Fruit fly (Drosophila melanogaster) whole organism, prepupa: ENCODE measurements around the gene btn.

Source experiments
- Blimp-1 ChIP-seq: fragments of 200-800 bp; sonication (Bioruptor generic); optimal IDR thresholded peaks from 3 replicates; lab custom pipeline; 2017; ENCODE audit warnings: missing biosample characterization, missing genetic modification characterization, mild to moderate bottlenecking, moderate library complexity, missing genetic modification reagents
- CG10631 ChIP-seq: fragments of 200-800 bp; sonication (Bioruptor generic); optimal IDR thresholded peaks from 2 replicates; lab custom pipeline; 2016; ENCODE audit warnings: missing biosample characterization, missing genetic modification characterization
- CG10669 ChIP-seq: fragments of 200-800 bp; sonication (Bioruptor generic); optimal IDR thresholded peaks from 3 replicates; lab custom pipeline; 2018; ENCODE audit warnings: missing biosample characterization, mild to moderate bottlenecking, missing genetic modification characterization, moderate library complexity
- CG11294 ChIP-seq: fragments of 200-800 bp; sonication (Bioruptor generic); IDR thresholded peaks from 2 replicates; pipeline ENCODE4 v1.3.6; 2022; ENCODE audit warnings: missing biosample characterization, missing genetic modification characterization
- CG11762 ChIP-seq: fragments of 200-800 bp; sonication (Bioruptor generic); optimal IDR thresholded peaks from 3 replicates; lab custom pipeline; 2016; ENCODE audit warnings: missing biosample characterization, missing genetic modification characterization; ENCODE audit not compliant: insufficient read depth
- CG15336 ChIP-seq: fragments of 200-800 bp; sonication (Bioruptor generic); IDR thresholded peaks from 2 replicates; pipeline ENCODE4 v1.3.6; 2022; ENCODE audit warnings: missing biosample characterization, missing genetic modification characterization
- CG1621 ChIP-seq: fragments of 200-800 bp; sonication (Bioruptor generic); optimal IDR thresholded peaks from 3 replicates; lab custom pipeline; 2018; ENCODE audit warnings: missing biosample characterization, mild to moderate bottlenecking, missing genetic modification characterization
- CG16779 ChIP-seq: fragments of 200-800 bp; sonication (Bioruptor generic); optimal IDR thresholded peaks from 3 replicates; lab custom pipeline; 2017; ENCODE audit warnings: missing biosample characterization, mild to moderate bottlenecking, missing genetic modification characterization
- CG3032 ChIP-seq: fragments of 200-800 bp; optimal IDR thresholded peaks from 2 replicates; lab custom pipeline; 2019; ENCODE audit warnings: missing biosample characterization, mild to moderate bottlenecking, missing genetic modification characterization, moderate library complexity
- CG31627 ChIP-seq: fragments of 200-800 bp; sonication (Bioruptor generic); optimal IDR thresholded peaks from 3 replicates; lab custom pipeline; 2016; ENCODE audit warnings: missing biosample characterization, missing genetic modification characterization
- CG32006 ChIP-seq: fragments of 200-800 bp; sonication (Bioruptor generic); optimal IDR thresholded peaks from 3 replicates; lab custom pipeline; 2017; ENCODE audit warnings: missing biosample characterization, mild to moderate bottlenecking, missing genetic modification characterization
- CG34406 ChIP-seq: fragments of 200-800 bp; sonication (Bioruptor generic); optimal IDR thresholded peaks from 3 replicates; lab custom pipeline; 2016; ENCODE audit warnings: missing biosample characterization, missing genetic modification characterization
- CG3919 ChIP-seq: fragments of 200-800 bp; sonication (Bioruptor generic); optimal IDR thresholded peaks from 3 replicates; lab custom pipeline; 2016; ENCODE audit warnings: missing biosample characterization, missing genetic modification characterization
- CG4318 ChIP-seq: fragments of 200-800 bp; sonication (Bioruptor generic); optimal IDR thresholded peaks from 3 replicates; lab custom pipeline; 2017; ENCODE audit warnings: missing biosample characterization, mild to moderate bottlenecking, missing genetic modification characterization
- CG6163 ChIP-seq: fragments of 200-800 bp; sonication (Bioruptor generic); IDR thresholded peaks from 3 replicates; pipeline ENCODE4 v1.3.6; 2022; ENCODE audit warnings: missing biosample characterization, missing genetic modification characterization
- CG6276 ChIP-seq: fragments of 200-800 bp; sonication (Bioruptor generic); optimal IDR thresholded peaks from 2 replicates; lab custom pipeline; 2017; ENCODE audit warnings: missing biosample characterization, mild to moderate bottlenecking, missing genetic modification characterization
- CG6792 ChIP-seq: fragments of 200-800 bp; sonication (Bioruptor generic); optimal IDR thresholded peaks from 3 replicates; lab custom pipeline; 2016; ENCODE audit warnings: missing biosample characterization, missing genetic modification characterization
- CG6808 ChIP-seq: fragments of 200-800 bp; sonication (Bioruptor generic); optimal IDR thresholded peaks from 3 replicates; lab custom pipeline; 2017; ENCODE audit warnings: missing biosample characterization, missing genetic modification characterization, mild to moderate bottlenecking, moderate library complexity, missing genetic modification reagents
- CG7368 ChIP-seq: fragments of 200-800 bp; sonication (Bioruptor generic); optimal IDR thresholded peaks from 3 replicates; lab custom pipeline; 2016; ENCODE audit warnings: missing biosample characterization, missing genetic modification characterization
- CG8119 ChIP-seq: fragments of 200-800 bp; sonication (Bioruptor generic); IDR thresholded peaks from 3 replicates; pipeline ENCODE4 v1.3.6; 2022; ENCODE audit warnings: missing biosample characterization, missing genetic modification characterization
- CG8632 ChIP-seq: fragments of 200-800 bp; sonication (Bioruptor generic); optimal IDR thresholded peaks from 3 replicates; lab custom pipeline; 2016; ENCODE audit warnings: missing biosample characterization, missing genetic modification characterization
- CG9139 ChIP-seq: fragments of 200-800 bp; sonication (Bioruptor generic); optimal IDR thresholded peaks from 3 replicates; lab custom pipeline; 2017; ENCODE audit warnings: missing biosample characterization, mild to moderate bottlenecking, missing genetic modification characterization
- Eip75B ChIP-seq: fragments of 200-800 bp; sonication (Bioruptor generic); optimal IDR thresholded peaks from 3 replicates; lab custom pipeline; 2016; ENCODE audit warnings: missing biosample characterization, missing genetic modification characterization
- Eip93F ChIP-seq: fragments of 200-800 bp; sonication (Bioruptor generic); optimal IDR thresholded peaks from 2 replicates; lab custom pipeline; 2016; ENCODE audit warnings: missing biosample characterization, mild to moderate bottlenecking, missing genetic modification characterization
- Ets96B ChIP-seq: fragments of 200-800 bp; optimal IDR thresholded peaks from 2 replicates; lab custom pipeline; 2019; ENCODE audit warnings: missing biosample characterization, mild to moderate bottlenecking, missing genetic modification characterization, moderate library complexity
- Hr39 ChIP-seq: fragments of 200-800 bp; sonication (Bioruptor generic); optimal IDR thresholded peaks from 2 replicates; lab custom pipeline; 2016; ENCODE audit warnings: missing biosample characterization, missing genetic modification characterization
- Hr4 ChIP-seq: fragments of 200-800 bp; sonication (Bioruptor generic); optimal IDR thresholded peaks from 3 replicates; lab custom pipeline; 2016; ENCODE audit warnings: missing biosample characterization, missing genetic modification characterization
- Lpt ChIP-seq: fragments of 200-800 bp; sonication (Bioruptor generic); optimal IDR thresholded peaks from 3 replicates; lab custom pipeline; 2016; ENCODE audit warnings: missing biosample characterization, missing genetic modification characterization
- Met ChIP-seq: fragments of 200-800 bp; sonication (Bioruptor generic); optimal IDR thresholded peaks from 3 replicates; lab custom pipeline; 2016; ENCODE audit warnings: missing biosample characterization, missing genetic modification characterization
- OdsH ChIP-seq: fragments of 200-800 bp; sonication (Bioruptor generic); optimal IDR thresholded peaks from 3 replicates; lab custom pipeline; 2016; ENCODE audit warnings: missing biosample characterization, missing genetic modification characterization
- Smox ChIP-seq: fragments of 200-800 bp; sonication (Bioruptor generic); optimal IDR thresholded peaks from 3 replicates; lab custom pipeline; 2016; ENCODE audit warnings: missing biosample characterization, missing genetic modification characterization
- Sox102F ChIP-seq: fragments of 200-800 bp; sonication (Bioruptor generic); optimal IDR thresholded peaks from 2 replicates; lab custom pipeline; 2016; ENCODE audit warnings: missing biosample characterization, mild to moderate bottlenecking, missing genetic modification characterization
- Sox14 ChIP-seq: fragments of 200-800 bp; sonication (Bioruptor generic); optimal IDR thresholded peaks from 3 replicates; lab custom pipeline; 2016; ENCODE audit warnings: missing biosample characterization, missing genetic modification characterization
- Sox15 ChIP-seq: fragments of 200-800 bp; sonication (Bioruptor generic); optimal IDR thresholded peaks from 3 replicates; lab custom pipeline; 2016; ENCODE audit warnings: missing biosample characterization, missing genetic modification characterization
- achi ChIP-seq: fragments of 200-800 bp; sonication (Bioruptor generic); optimal IDR thresholded peaks from 3 replicates; lab custom pipeline; 2016; ENCODE audit warnings: missing biosample characterization, missing genetic modification characterization
- cyc ChIP-seq: fragments of 200-800 bp; sonication (Bioruptor generic); optimal IDR thresholded peaks from 3 replicates; lab custom pipeline; 2016; ENCODE audit warnings: missing biosample characterization, missing genetic modification characterization
- dac ChIP-seq: fragments of 200-800 bp; sonication (Bioruptor generic); optimal IDR thresholded peaks from 2 replicates; lab custom pipeline; 2017; ENCODE audit warnings: missing biosample characterization, mild to moderate bottlenecking, missing genetic modification characterization
- eg ChIP-seq: fragments of 200-800 bp; sonication (Bioruptor generic); IDR thresholded peaks from 3 replicates; pipeline ENCODE4 v1.3.6; 2022; ENCODE audit warnings: missing biosample characterization, missing genetic modification characterization
- esn ChIP-seq: fragments of 200-800 bp; sonication (Bioruptor generic); optimal IDR thresholded peaks from 2 replicates; lab custom pipeline; 2016; ENCODE audit warnings: missing biosample characterization, mild to moderate bottlenecking, missing genetic modification characterization, moderate library complexity
- fd59A ChIP-seq: fragments of 200-800 bp; sonication (Bioruptor generic); optimal IDR thresholded peaks from 2 replicates; lab custom pipeline; 2017; ENCODE audit warnings: missing biosample characterization, mild to moderate bottlenecking, missing genetic modification characterization, missing genetic modification reagents
- fd85E ChIP-seq: fragments of 200-800 bp; sonication (Bioruptor generic); optimal IDR thresholded peaks from 3 replicates; lab custom pipeline; 2016; ENCODE audit warnings: missing biosample characterization, missing genetic modification characterization
- fkh ChIP-seq: fragments of 200-800 bp; sonication (Bioruptor generic); optimal IDR thresholded peaks from 3 replicates; lab custom pipeline; 2017; ENCODE audit warnings: missing biosample characterization, mild to moderate bottlenecking, missing genetic modification characterization, moderate library complexity
- pdm3 ChIP-seq: fragments of 200-800 bp; sonication (Bioruptor generic); optimal IDR thresholded peaks from 3 replicates; lab custom pipeline; 2016; ENCODE audit warnings: missing biosample characterization, missing genetic modification characterization
- salr ChIP-seq, 2 experiments: fragments of 200-800 bp; sonication (Bioruptor generic); optimal IDR thresholded peaks; 3 replicates each; lab custom pipeline; 2016 to 2018; ENCODE audit warnings: missing biosample characterization in 2 of 2, missing genetic modification characterization in 2 of 2, mild to moderate bottlenecking in 1 of 2
- spab ChIP-seq: fragments of 200-800 bp; sonication (Bioruptor generic); optimal IDR thresholded peaks from 2 replicates; lab custom pipeline; 2017; ENCODE audit warnings: missing biosample characterization, mild to moderate bottlenecking, missing genetic modification characterization, missing genetic modification reagents
- ss ChIP-seq, 2 experiments: fragments of 200-800 bp; sonication (Bioruptor generic); optimal IDR thresholded peaks; 2 replicates in 1 of 2; 3 replicates in 1 of 2; lab custom pipeline; 2017 to 2018; ENCODE audit warnings: mild to moderate bottlenecking in 2 of 2, missing biosample characterization in 2 of 2, missing genetic modification characterization in 2 of 2, moderate library complexity in 1 of 2
- svp ChIP-seq: fragments of 200-800 bp; sonication (Bioruptor generic); peaks from one replicate; lab custom pipeline; 2016; ENCODE audit warnings: missing biosample characterization, missing genetic modification characterization
- vri ChIP-seq: fragments of 200-800 bp; sonication (Bioruptor generic); optimal IDR thresholded peaks from 3 replicates; lab custom pipeline; 2016; ENCODE audit warnings: missing biosample characterization, mild to moderate bottlenecking, missing genetic modification characterization

btn gene

DNA sequence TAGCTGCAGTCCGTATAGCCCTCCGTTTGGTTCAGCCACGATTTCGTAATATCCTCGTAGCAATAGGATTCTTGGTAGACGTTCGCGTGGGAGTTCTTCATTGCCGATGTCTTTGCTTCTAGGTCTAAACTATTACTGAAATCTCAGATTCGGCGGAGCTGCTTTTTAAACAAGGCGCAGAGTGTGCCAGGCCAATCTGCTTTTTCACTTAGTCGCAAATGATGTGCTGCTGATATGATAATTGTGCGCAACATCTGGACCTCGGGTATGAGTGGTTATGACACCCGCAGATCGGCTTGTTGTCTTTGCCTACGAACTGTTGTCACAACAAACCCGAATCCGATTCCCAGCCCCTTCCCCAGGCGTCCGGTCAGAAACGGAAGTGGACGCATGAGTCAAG is at the start of gene btn:
btn (minus strand) TSS at position 101 of the 400 bp plus-strand sequence.
- TF ChIP-seq eg (GFP tag; lab: Robert Waterston, UW) (no peak), CG31627 (GFP tag; lab: Kevin White, UChicago) (no peak), CG9139 (no peak), ss (GFP tag; optimal IDR thresholded peaks at IDR 0.05; lab: Kevin White, UChicago) (no peak), Blimp-1 (no peak)

DNA sequence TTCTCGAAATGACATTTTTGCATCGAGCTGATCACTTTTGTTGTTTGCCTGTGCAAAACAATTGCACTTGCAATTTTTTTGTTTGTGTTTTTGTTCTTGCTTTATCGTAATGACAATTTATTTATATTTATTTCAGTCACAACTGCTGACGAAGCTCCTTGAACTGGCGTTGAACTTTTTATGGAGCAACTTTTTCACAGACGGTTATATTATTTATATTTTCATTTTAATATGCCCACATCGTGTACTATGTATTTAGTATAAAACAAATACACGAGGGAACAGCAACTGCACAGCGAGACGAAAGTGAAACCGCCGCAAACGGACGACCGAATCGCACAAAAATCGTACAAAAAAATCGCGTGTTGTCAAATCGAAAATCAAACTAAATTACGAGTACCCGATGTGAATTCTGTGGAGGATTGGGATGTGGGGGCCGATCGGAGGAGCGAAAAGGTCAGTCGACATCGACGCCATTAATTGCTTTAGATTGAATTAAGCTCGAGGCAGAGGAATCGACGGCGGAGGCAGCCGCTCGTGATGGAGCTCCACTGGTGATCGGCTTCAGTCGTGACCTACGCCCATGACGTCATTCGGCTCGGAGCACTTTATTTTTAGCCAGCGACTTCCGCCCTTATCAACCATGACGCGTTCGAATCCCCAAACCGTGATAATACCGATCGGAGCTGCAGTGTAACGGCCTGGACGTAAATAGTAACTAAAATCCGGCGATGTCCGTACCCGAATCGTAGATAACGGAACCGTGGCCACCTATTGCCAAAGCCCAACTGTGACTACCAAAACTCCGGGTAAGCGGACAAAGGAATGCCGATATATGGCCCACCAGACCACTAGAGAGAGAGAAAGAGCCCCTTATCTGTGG is 49.5 kb upstream of the btn start:
- TF ChIP-seq CG6808 (GFP tag; lab: Kevin White, UChicago) (no peak), pdm3 (GFP tag; lab: Kevin White, UChicago) (no peak), CG1621 (tag; lab: Kevin White, UChicago) (no peak), Eip93F (GFP tag; lab: Kevin White, UChicago) (peak; percentile 78), CG9139 (no peak), Smox (GFP tag; lab: Kevin White, UChicago) (peak; percentile 12), Sox102F (peak; percentile 22), CG6163 (GFP tag; lab: Robert Waterston, UW) (no peak), CG34406 (GFP tag; lab: Kevin White, UChicago) (no peak), Sox14 (no peak), CG8119 (GFP tag; lab: Robert Waterston, UW) (no peak), Met (GFP tag; lab: Kevin White, UChicago) (peak; percentile 25), OdsH (GFP tag; lab: Kevin White, UChicago) (no peak), CG11294 (GFP tag; lab: Robert Waterston, UW) (no peak), CG8632 (GFP tag; lab: Kevin White, UChicago) (no peak), Hr4 (GFP tag; lab: Kevin White, UChicago) (no peak), svp (GFP tag; lab: Kevin White, UChicago) (peak; percentile 99), fkh (no peak), cyc (GFP tag; lab: Kevin White, UChicago) (no peak), vri (GFP tag; lab: Kevin White, UChicago) (peak; percentile 37), Sox15 (GFP tag; lab: Kevin White, UChicago) (no peak), CG4318 (no peak), Eip75B (GFP tag; lab: Kevin White, UChicago) (no peak), Lpt (GFP tag; lab: Kevin White, UChicago) (no peak), CG3032 (tag; lab: Kevin White, UChicago) (no peak), CG11762 (GFP tag; lab: Kevin White, UChicago) (no peak), CG15336 (GFP tag; lab: Robert Waterston, UW) (no peak), CG6276 (GFP tag; lab: Kevin White, UChicago) (no peak), fd59A (no peak), CG16779 (tag; lab: Kevin White, UChicago) (no peak), CG6792 (GFP tag; lab: Kevin White, UChicago) (no peak), spab (GFP tag; lab: Kevin White, UChicago) (no peak), Hr39 (GFP tag; lab: Kevin White, UChicago) (no peak), salr (GFP tag; optimal IDR thresholded peaks at IDR 0.05; lab: Kevin White, UChicago) (no peak), Ets96B (no peak), CG10669 (GFP tag; lab: Kevin White, UChicago) (no peak), ss (GFP tag; optimal IDR thresholded peaks at IDR 0.05; lab: Kevin White, UChicago) (peak in 1 of 2 experiments; percentile 10), CG10631 (no peak), fd85E (GFP tag; lab: Kevin White, UChicago) (no peak), eg (GFP tag; lab: Robert Waterston, UW) (no peak), esn (GFP tag; lab: Kevin White, UChicago) (peak; percentile 32), CG31627 (GFP tag; lab: Kevin White, UChicago) (no peak), dac (GFP tag; lab: Kevin White, UChicago) (no peak), CG3919 (GFP tag; lab: Kevin White, UChicago) (no peak), achi (no peak), CG32006 (GFP tag; lab: Kevin White, UChicago) (no peak), CG7368 (no peak)
